Worm (Caenorhabditis elegans): ENCODE measurements around the gene F18E2.15.

- TF ChIP-seq aly-2 (tag; optimal IDR thresholded peaks at IDR 0.05) (no peak), ama-1 (optimal IDR thresholded peaks at IDR 0.05) (no peak), nhr-111 (GFP tag; optimal IDR thresholded peaks at IDR 0.05) (no peak), unc-62 (GFP tag; optimal IDR thresholded peaks at IDR 0.05 in 1 of 2) (no peak), unc-62 (tag; optimal IDR thresholded peaks at IDR 0.05) (no peak), hlh-30 (tag; optimal IDR thresholded peaks at IDR 0.05; ENCODE audit: insufficient read depth) (no peak), R02D3.7 (tag; optimal IDR thresholded peaks at IDR 0.05) (no peak), snpc-4 (tag; optimal IDR thresholded peaks at IDR 0.05) (no peak), pqm-1 (tag; optimal IDR thresholded peaks at IDR 0.05) (no peak), Y75B8A.6 (GFP tag; IDR thresholded peaks at IDR 0.05) (no peak), attf-4 (tag; optimal IDR thresholded peaks at IDR 0.05) (no peak), hlh-11 (tag; optimal IDR thresholded peaks at IDR 0.05) (no peak), fkh-10 (GFP tag; optimal IDR thresholded peaks at IDR 0.05) (no peak)
Observed at ce11 chrV:12725893-12726292, 34.9 kb downstream of the F18E2.15 start, which contains the start of gene R11D1.12.
